Worm (Caenorhabditis elegans) whole organism, early embryonic: ENCODE data around the gene rpt-4.

ENCODE experiments used
- ama-1 ChIP-seq: fragments of 150-350 bp; optimal IDR thresholded peaks from 2 replicates; lab custom pipeline; 2014
- hmbx-1 ChIP-seq: sonication (generic microtip); optimal IDR thresholded peaks from 2 replicates; lab custom pipeline; 2016; ENCODE audit warnings: mild to moderate bottlenecking, missing genetic modification characterization, missing compliant biosample characterization
- tra-4 ChIP-seq: sonication (generic microtip); optimal IDR thresholded peaks from 2 replicates; lab custom pipeline; 2017; ENCODE audit warnings: missing genetic modification characterization, missing compliant biosample characterization

- TF ChIP-seq tra-4 (tag; lab: Kevin White, UChicago) (no peak), ama-1 (lab: Kevin White, UChicago) (no peak), hmbx-1 (tag; lab: Kevin White, UChicago) (no peak)
Measured at ce11 chrII:21953-22352, 24.1 kb downstream of the rpt-4 start.
